Worm (Caenorhabditis elegans) whole organism, mixed stage, embryonic: ENCODE results near the gene ekl-5.

ENCODE experiments used
- M03D4.4 ChIP-seq: sonication (generic microtip); optimal IDR thresholded peaks from 2 replicates; lab custom pipeline; 2017; ENCODE audit warnings: mild to moderate bottlenecking, missing genetic modification characterization, missing compliant biosample characterization
- bed-3 ChIP-seq: fragments of 200-800 bp; sonication (Bioruptor generic); optimal IDR thresholded peaks from 3 replicates; lab custom pipeline; 2018; ENCODE audit warnings: mild to moderate bottlenecking, missing genetic modification characterization, moderate library complexity, missing compliant biosample characterization
- blmp-1 ChIP-seq: fragments of 150-350 bp; optimal IDR thresholded peaks from 2 replicates; lab custom pipeline; 2014; ENCODE audit warnings: missing biosample characterization, missing genetic modification characterization
- ceh-39 ChIP-seq: fragments of 150-350 bp; optimal IDR thresholded peaks from 2 replicates; lab custom pipeline; 2014; ENCODE audit warnings: missing biosample characterization, missing genetic modification characterization
- ceh-43 ChIP-seq: fragments of 200-800 bp; sonication (Bioruptor generic); optimal IDR thresholded peaks from 2 replicates; lab custom pipeline; 2018; ENCODE audit warnings: mild to moderate bottlenecking, missing genetic modification characterization, moderate library complexity, missing compliant biosample characterization
- ceh-83 ChIP-seq: fragments of 200-800 bp; sonication (Bioruptor generic); optimal IDR thresholded peaks from 2 replicates; lab custom pipeline; 2018; ENCODE audit warnings: mild to moderate bottlenecking, missing genetic modification characterization, missing compliant biosample characterization
- ces-1 ChIP-seq: fragments of 150-350 bp; optimal IDR thresholded peaks from 2 replicates; lab custom pipeline; 2014; ENCODE audit warnings: missing biosample characterization, missing genetic modification reagents, missing genetic modification characterization
- cnd-1 ChIP-seq: fragments of 200-800 bp; sonication (Bioruptor generic); optimal IDR thresholded peaks from 2 replicates; lab custom pipeline; 2018; ENCODE audit warnings: mild to moderate bottlenecking, missing genetic modification characterization, missing compliant biosample characterization
- drap-1 ChIP-seq: fragments of 200-800 bp; sonication (Bioruptor generic); optimal IDR thresholded peaks from 3 replicates; lab custom pipeline; 2018; ENCODE audit warnings: mild to moderate bottlenecking, missing genetic modification characterization, missing compliant biosample characterization
- elt-1 ChIP-seq: sonication (generic microtip); optimal IDR thresholded peaks from 2 replicates; lab custom pipeline; 2017; ENCODE audit warnings: missing genetic modification characterization, mild to moderate bottlenecking, missing compliant biosample characterization, antibody characterized with exemption, moderate library complexity, borderline replicate concordance; ENCODE audit not compliant: insufficient read depth
- elt-3 ChIP-seq: fragments of 150-350 bp; optimal IDR thresholded peaks from 2 replicates; lab custom pipeline; 2014; ENCODE audit warnings: missing biosample characterization, missing genetic modification characterization
- flh-1 ChIP-seq: fragments of 200-800 bp; sonication (Bioruptor generic); optimal IDR thresholded peaks from 2 replicates; lab custom pipeline; 2018; ENCODE audit warnings: mild to moderate bottlenecking, missing genetic modification characterization, moderate library complexity, missing compliant biosample characterization
- ham-2 ChIP-seq: fragments of 200-800 bp; sonication (Bioruptor generic); optimal IDR thresholded peaks from 2 replicates; lab custom pipeline; 2018; ENCODE audit warnings: mild to moderate bottlenecking, missing genetic modification characterization, missing compliant biosample characterization
- hlh-1 ChIP-seq: fragments of 150-350 bp; optimal IDR thresholded peaks from 2 replicates; lab custom pipeline; 2014; ENCODE audit warnings: missing biosample characterization, missing genetic modification reagents, missing genetic modification characterization
- lin-13 ChIP-seq: fragments of 150-350 bp; optimal IDR thresholded peaks from 2 replicates; lab custom pipeline; 2014; ENCODE audit warnings: missing biosample characterization, missing genetic modification characterization
- lin-32 ChIP-seq: fragments of 200-800 bp; sonication (Bioruptor generic); optimal IDR thresholded peaks from 2 replicates; lab custom pipeline; 2018; ENCODE audit warnings: mild to moderate bottlenecking, missing genetic modification characterization, missing compliant biosample characterization
- lsy-2 ChIP-seq: fragments of 150-350 bp; optimal IDR thresholded peaks from 2 replicates; lab custom pipeline; 2014; ENCODE audit warnings: missing biosample characterization, missing genetic modification characterization
- mab-5 ChIP-seq: fragments of 150-350 bp; optimal IDR thresholded peaks from 2 replicates; lab custom pipeline; 2014; ENCODE audit warnings: missing biosample characterization, missing genetic modification characterization
- mep-1 ChIP-seq: fragments of 150-350 bp; optimal IDR thresholded peaks from 2 replicates; lab custom pipeline; 2017; ENCODE audit warnings: missing biosample characterization, missing genetic modification reagents, missing genetic modification characterization, inconsistent platforms
- mls-2 ChIP-seq: sonication (generic microtip); optimal IDR thresholded peaks from 2 replicates; lab custom pipeline; 2016; ENCODE audit warnings: mild to moderate bottlenecking, missing genetic modification characterization, moderate library complexity, missing compliant biosample characterization
- nhr-12 ChIP-seq: fragments of 150-350 bp; optimal IDR thresholded peaks from 2 replicates; lab custom pipeline; 2014; ENCODE audit warnings: missing biosample characterization, missing genetic modification characterization
- nhr-2 ChIP-seq: fragments of 150-350 bp; optimal IDR thresholded peaks from 2 replicates; lab custom pipeline; 2014; ENCODE audit warnings: missing biosample characterization, missing genetic modification characterization
- nhr-237 ChIP-seq: fragments of 150-350 bp; optimal IDR thresholded peaks from 2 replicates; lab custom pipeline; 2014; ENCODE audit warnings: missing biosample characterization, missing genetic modification characterization
- nhr-28 ChIP-seq: fragments of 150-350 bp; optimal IDR thresholded peaks from 2 replicates; lab custom pipeline; 2014; ENCODE audit warnings: missing biosample characterization, missing genetic modification characterization
- nhr-76 ChIP-seq: sonication (generic microtip); optimal IDR thresholded peaks from 2 replicates; lab custom pipeline; 2017; ENCODE audit warnings: missing biosample characterization, missing genetic modification characterization
- pha-4 ChIP-seq: fragments of 150-350 bp; optimal IDR thresholded peaks from 2 replicates; lab custom pipeline; 2018; ENCODE audit warnings: missing biosample characterization, missing genetic modification reagents, missing genetic modification characterization
- sem-2 ChIP-seq: fragments of 200-800 bp; sonication (Bioruptor generic); optimal IDR thresholded peaks from 2 replicates; lab custom pipeline; 2018; ENCODE audit warnings: mild to moderate bottlenecking, missing genetic modification characterization, missing compliant biosample characterization
- snpc-4 ChIP-seq: fragments of 150-350 bp; optimal IDR thresholded peaks from 2 replicates; lab custom pipeline; 2014; ENCODE audit warnings: missing biosample characterization, missing genetic modification characterization
- sptf-1 ChIP-seq: sonication (generic microtip); optimal IDR thresholded peaks from 2 replicates; lab custom pipeline; 2017; ENCODE audit warnings: mild to moderate bottlenecking, missing genetic modification characterization, moderate library complexity, missing compliant biosample characterization
- tbx-8 ChIP-seq: fragments of 200-800 bp; sonication (Bioruptor generic); optimal IDR thresholded peaks from 2 replicates; lab custom pipeline; 2018; ENCODE audit warnings: mild to moderate bottlenecking, missing genetic modification characterization, moderate library complexity, missing compliant biosample characterization
- unc-120 ChIP-seq: sonication (generic microtip); optimal IDR thresholded peaks from 2 replicates; lab custom pipeline; 2017; ENCODE audit warnings: missing genetic modification characterization, missing compliant biosample characterization; ENCODE audit not compliant: poor library complexity, severe bottlenecking
- unc-39 ChIP-seq: fragments of 150-350 bp; optimal IDR thresholded peaks from 2 replicates; lab custom pipeline; 2014; ENCODE audit warnings: missing biosample characterization, missing genetic modification characterization
- unc-62 ChIP-seq: fragments of 150-350 bp; optimal IDR thresholded peaks from 2 replicates; lab custom pipeline; 2014; ENCODE audit warnings: missing biosample characterization, missing genetic modification reagents, missing genetic modification characterization
- zip-8 ChIP-seq: fragments of 150-350 bp; optimal IDR thresholded peaks from 2 replicates; lab custom pipeline; 2014; ENCODE audit warnings: missing biosample characterization, missing genetic modification characterization
- ztf-11 ChIP-seq: fragments of 150-350 bp; optimal IDR thresholded peaks from 2 replicates; lab custom pipeline; 2014; ENCODE audit warnings: missing biosample characterization, missing genetic modification characterization

Gene ekl-5

DNA sequence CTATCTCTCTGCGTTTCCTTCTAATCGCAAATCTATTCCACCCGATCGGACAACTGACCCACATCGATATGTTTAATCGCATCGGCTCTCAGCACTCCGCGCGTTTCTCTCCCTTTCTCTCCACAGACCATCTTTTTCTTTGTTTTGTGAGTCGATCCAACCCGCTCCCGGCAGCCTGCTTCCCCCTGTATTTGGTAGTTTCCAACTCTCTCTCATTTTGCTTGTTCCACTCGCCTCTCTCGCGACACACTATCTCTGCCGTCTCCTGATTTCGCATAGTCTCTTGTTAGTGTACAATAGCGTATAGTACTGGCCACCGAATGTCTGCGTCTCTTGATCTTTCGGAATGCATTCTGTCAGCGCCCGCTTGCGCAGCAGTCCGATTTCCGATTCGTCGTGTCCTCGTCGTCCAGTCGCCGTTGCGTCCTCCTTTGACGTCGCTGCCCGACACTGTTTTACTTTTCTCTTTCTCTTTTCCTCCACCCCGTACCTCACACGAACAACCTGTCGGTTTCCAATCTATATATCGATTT, 33.7 kb upstream of the ekl-5 start:
- TF ChIP-seq sem-2 (GFP tag; lab: Kevin White, UChicago), result no peak
- TF ChIP-seq nhr-76 (tag; lab: Kevin White, UChicago), result no peak
- TF ChIP-seq drap-1 (GFP tag; lab: Kevin White, UChicago), result peak; percentile 12
- TF ChIP-seq nhr-28, result no peak
- no peak for TF ChIP-seq lsy-2 (tag; lab: Kevin White, UChicago)
- TF ChIP-seq flh-1 (GFP tag; lab: Kevin White, UChicago), result no peak
- TF ChIP-seq nhr-237, result peak; percentile 29
- no peak for TF ChIP-seq ceh-83
- TF ChIP-seq ztf-11 (tag; lab: Kevin White, UChicago), result peak; percentile 22
- TF ChIP-seq ceh-39 (tag; lab: Kevin White, UChicago), result peak; percentile 23
- TF ChIP-seq zip-8 (tag; lab: Kevin White, UChicago), result no peak
- no peak for TF ChIP-seq ceh-43 (GFP tag; lab: Kevin White, UChicago)
- TF ChIP-seq ces-1 (GFP tag; lab: Kevin White, UChicago), result no peak
- TF ChIP-seq lin-32 (GFP tag; lab: Kevin White, UChicago), result no peak
- TF ChIP-seq pha-4 (tag; lab: Kevin White, UChicago), result peak; percentile 32
- TF ChIP-seq blmp-1, result no peak
- no peak for TF ChIP-seq snpc-4
- TF ChIP-seq ham-2 (GFP tag; lab: Kevin White, UChicago), result peak; percentile 98
- TF ChIP-seq unc-62 (GFP tag; lab: Kevin White, UChicago), result peak; percentile 30
- TF ChIP-seq elt-1 (tag; lab: Kevin White, UChicago), result no peak
- no peak for TF ChIP-seq bed-3 (GFP tag; lab: Kevin White, UChicago)
- no peak for TF ChIP-seq nhr-2 (tag; lab: Kevin White, UChicago)
- peak; percentile 21 for TF ChIP-seq mep-1 (tag; lab: Kevin White, UChicago)
- TF ChIP-seq mls-2 (tag; lab: Kevin White, UChicago), result peak; percentile 11
- peak; percentile 86 for TF ChIP-seq unc-120
- no peak for TF ChIP-seq M03D4.4 (tag; lab: Kevin White, UChicago)
- TF ChIP-seq tbx-8 (GFP tag; lab: Kevin White, UChicago), result no peak
- TF ChIP-seq hlh-1 (tag; lab: Kevin White, UChicago), result peak; percentile 87
- peak; percentile 25 for TF ChIP-seq sptf-1 (tag; lab: Kevin White, UChicago)
- TF ChIP-seq nhr-12 (tag; lab: Kevin White, UChicago), result no peak
- no peak for TF ChIP-seq mab-5 (tag; lab: Kevin White, UChicago)
- TF ChIP-seq cnd-1 (tag; lab: Kevin White, UChicago), result peak; percentile 42
- TF ChIP-seq unc-39 (tag; lab: Kevin White, UChicago), result no peak
- peak; percentile 3 for TF ChIP-seq lin-13 (tag; lab: Kevin White, UChicago)
- TF ChIP-seq elt-3, result no peak
- TF ChIP-seq, all 35 proteins: peak for 14

DNA sequence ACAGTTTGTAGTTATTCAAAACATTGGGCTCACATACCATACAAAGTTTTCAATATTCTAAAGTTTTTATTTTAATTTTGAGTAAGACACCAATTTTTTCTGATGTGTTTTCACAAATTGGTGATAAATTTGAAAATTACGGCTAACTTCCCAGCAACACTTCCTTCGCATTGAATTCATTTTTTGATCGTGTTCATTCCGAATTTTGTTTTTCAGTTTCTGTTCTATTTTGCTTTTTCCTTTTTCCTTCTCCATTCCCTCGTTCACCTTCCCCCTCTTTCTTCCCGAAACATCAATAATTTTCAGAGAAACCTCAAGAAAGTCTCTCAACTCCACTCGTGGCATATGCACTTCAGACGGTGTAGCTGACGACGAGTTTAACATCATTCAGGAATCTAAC, 31.8 kb upstream of the ekl-5 start, which contains the start of gene alg-1:
TSS of gene alg-1 (plus strand) at position 301 of the 400 bp plus-strand sequence.
- TF ChIP-seq mep-1 (tag; lab: Kevin White, UChicago) (no peak), cnd-1 (tag; lab: Kevin White, UChicago) (no peak), lin-32 (GFP tag; lab: Kevin White, UChicago) (no peak), flh-1 (GFP tag; lab: Kevin White, UChicago) (no peak), tbx-8 (GFP tag; lab: Kevin White, UChicago) (no peak), snpc-4 (no peak), M03D4.4 (tag; lab: Kevin White, UChicago) (no peak), ces-1 (GFP tag; lab: Kevin White, UChicago) (no peak), nhr-2 (tag; lab: Kevin White, UChicago) (no peak), bed-3 (GFP tag; lab: Kevin White, UChicago) (no peak)

DNA sequence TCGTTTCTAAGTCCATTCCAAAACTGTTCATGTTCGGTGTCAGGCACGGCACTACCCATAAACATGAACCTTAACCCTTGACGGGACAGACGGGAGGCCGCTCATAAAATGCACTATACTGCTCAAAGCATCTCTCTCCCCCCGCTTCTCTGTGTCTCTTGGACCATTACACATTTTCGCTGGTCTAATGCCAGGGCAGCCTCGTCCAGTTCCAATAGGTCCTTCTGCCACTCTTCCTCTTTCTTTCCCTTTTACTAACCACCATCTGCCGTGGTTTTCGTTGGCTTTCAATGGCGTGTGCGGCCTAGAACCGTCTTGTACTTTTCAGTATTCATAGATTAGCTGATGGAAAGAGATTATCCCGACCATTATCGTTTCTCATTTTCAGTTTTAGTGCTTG, 31.2 kb upstream of the ekl-5 start:
- no peak for TF ChIP-seq M03D4.4 (tag; lab: Kevin White, UChicago)
- no peak for TF ChIP-seq unc-62 (GFP tag; lab: Kevin White, UChicago)
- TF ChIP-seq lin-13 (tag; lab: Kevin White, UChicago), result peak; percentile 36
- peak; percentile 46 for TF ChIP-seq drap-1 (GFP tag; lab: Kevin White, UChicago)
- TF ChIP-seq nhr-2 (tag; lab: Kevin White, UChicago), result peak; percentile 42
- TF ChIP-seq nhr-12 (tag; lab: Kevin White, UChicago), result no peak
- TF ChIP-seq unc-120, result peak; percentile 49
- TF ChIP-seq ceh-83, result no peak
- TF ChIP-seq cnd-1 (tag; lab: Kevin White, UChicago), result peak; percentile 82
- TF ChIP-seq lin-32 (GFP tag; lab: Kevin White, UChicago), result peak; percentile 50
- no peak for TF ChIP-seq tbx-8 (GFP tag; lab: Kevin White, UChicago)
- no peak for TF ChIP-seq sem-2 (GFP tag; lab: Kevin White, UChicago)
- TF ChIP-seq mep-1 (tag; lab: Kevin White, UChicago), result no peak
- no peak for TF ChIP-seq nhr-237
- TF ChIP-seq ztf-11 (tag; lab: Kevin White, UChicago), result no peak
- no peak for TF ChIP-seq blmp-1
- no peak for TF ChIP-seq unc-39 (tag; lab: Kevin White, UChicago)
- no peak for TF ChIP-seq nhr-76 (tag; lab: Kevin White, UChicago)
- no peak for TF ChIP-seq lsy-2 (tag; lab: Kevin White, UChicago)
- TF ChIP-seq nhr-28, result no peak
- TF ChIP-seq snpc-4, result no peak
- no peak for TF ChIP-seq mab-5 (tag; lab: Kevin White, UChicago)
- peak; percentile 54 for TF ChIP-seq mls-2 (tag; lab: Kevin White, UChicago)
- no peak for TF ChIP-seq zip-8 (tag; lab: Kevin White, UChicago)
- TF ChIP-seq elt-1 (tag; lab: Kevin White, UChicago), result no peak
- TF ChIP-seq ceh-43 (GFP tag; lab: Kevin White, UChicago), result no peak
- no peak for TF ChIP-seq bed-3 (GFP tag; lab: Kevin White, UChicago)
- TF ChIP-seq ceh-39 (tag; lab: Kevin White, UChicago), result no peak
- TF ChIP-seq pha-4 (tag; lab: Kevin White, UChicago), result peak; percentile 30
- TF ChIP-seq flh-1 (GFP tag; lab: Kevin White, UChicago), result no peak
- peak; percentile 3 for TF ChIP-seq ces-1 (GFP tag; lab: Kevin White, UChicago)
- no peak for TF ChIP-seq elt-3
- TF ChIP-seq ham-2 (GFP tag; lab: Kevin White, UChicago), result no peak
- peak; percentile 35 for TF ChIP-seq hlh-1 (tag; lab: Kevin White, UChicago)
- peak; percentile 38 for TF ChIP-seq sptf-1 (tag; lab: Kevin White, UChicago)
